Worm (Caenorhabditis elegans) whole organism, L4 larva: ENCODE data around the gene tmed-1.

Source experiments
- R02D3.7 ChIP-seq: fragments of 150-350 bp; sonication (generic microtip); optimal IDR thresholded peaks from 3 replicates; lab custom pipeline; 2014; ENCODE audit warnings: missing biosample characterization, missing genetic modification characterization
- fos-1 ChIP-seq: fragments of 150-350 bp; optimal IDR thresholded peaks from 2 replicates; lab custom pipeline; 2014; ENCODE audit warnings: missing biosample characterization, missing genetic modification characterization
- lin-38 ChIP-seq: fragments of 200-800 bp; sonication (Bioruptor generic); IDR thresholded peaks from 2 replicates; pipeline ENCODE4 v1.3.6; 2022; ENCODE audit warnings: missing genetic modification reagents, missing genetic modification characterization, missing compliant biosample characterization
- mdl-1 ChIP-seq, 2 experiments: fragments of 150-350 bp in 1 of 2; sonication (generic microtip) in 1 of 2; optimal IDR thresholded peaks; 2 replicates each; lab custom pipeline; 2014 to 2017; ENCODE audit warnings: missing biosample characterization in 2 of 2, missing genetic modification characterization in 2 of 2
- nhr-10 ChIP-seq: fragments of 150-350 bp; optimal IDR thresholded peaks from 2 replicates; lab custom pipeline; 2014; ENCODE audit warnings: missing biosample characterization, missing genetic modification characterization
- nhr-77 ChIP-seq: fragments of 150-350 bp; optimal IDR thresholded peaks from 2 replicates; lab custom pipeline; 2014; ENCODE audit warnings: missing biosample characterization, missing genetic modification characterization
- pqm-1 ChIP-seq: sonication (generic microtip); optimal IDR thresholded peaks from 2 replicates; lab custom pipeline; 2017; ENCODE audit warnings: missing biosample characterization, missing genetic modification characterization
- tag-97 ChIP-seq: fragments of 200-800 bp; sonication (Bioruptor generic); IDR thresholded peaks from 2 replicates; pipeline ENCODE4 v1.3.6; 2022; ENCODE audit warnings: missing genetic modification characterization, missing compliant biosample characterization
- unc-130 ChIP-seq: sonication (generic microtip); optimal IDR thresholded peaks from 2 replicates; lab custom pipeline; 2016; ENCODE audit warnings: missing genetic modification reagents, missing genetic modification characterization, missing compliant biosample characterization
- ztf-11 ChIP-seq: fragments of 150-350 bp; optimal IDR thresholded peaks from 2 replicates; lab custom pipeline; 2014; ENCODE audit warnings: missing biosample characterization, missing genetic modification characterization

DNA sequence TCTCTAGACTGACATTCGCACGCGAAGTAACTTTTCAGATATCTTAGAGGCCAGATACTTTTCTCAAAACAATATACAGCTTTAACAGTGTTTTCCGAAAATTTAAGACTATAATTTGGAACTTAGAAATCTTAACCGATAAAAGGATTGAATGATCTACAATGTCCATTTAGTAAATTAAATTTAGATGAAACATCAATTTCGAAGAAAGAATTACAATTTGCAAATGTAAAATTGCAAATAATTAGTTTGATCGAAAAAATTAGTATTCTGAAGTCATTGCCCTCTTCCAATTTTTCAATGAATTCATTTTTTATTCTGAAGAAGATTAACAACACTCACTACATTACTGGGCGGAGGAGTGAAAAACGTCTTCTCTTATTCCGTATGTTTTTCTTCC, 9.4 kb downstream of the tmed-1 start, which contains the start of gene bath-37:
- TF ChIP-seq R02D3.7 = no peak
- TF ChIP-seq nhr-77 (tag; lab: Kevin White, UChicago) = no peak
- TF ChIP-seq fos-1 (tag; lab: Kevin White, UChicago) = no peak
- TF ChIP-seq unc-130 = no peak
- no peak for TF ChIP-seq ztf-11
- no peak for TF ChIP-seq nhr-10
- TF ChIP-seq mdl-1 (tag; optimal IDR thresholded peaks at IDR 0.05; lab: Kevin White, UChicago) = no peak
- no peak for TF ChIP-seq lin-38 (GFP tag; lab: Robert Waterston, UW)
- TF ChIP-seq tag-97 (GFP tag; lab: Robert Waterston, UW) = no peak
- no peak for TF ChIP-seq pqm-1 (tag; lab: Kevin White, UChicago)
